Worm (Caenorhabditis elegans): ENCODE data around the gene Y73B6BL.14.

Gene Y73B6BL.14

DNA sequence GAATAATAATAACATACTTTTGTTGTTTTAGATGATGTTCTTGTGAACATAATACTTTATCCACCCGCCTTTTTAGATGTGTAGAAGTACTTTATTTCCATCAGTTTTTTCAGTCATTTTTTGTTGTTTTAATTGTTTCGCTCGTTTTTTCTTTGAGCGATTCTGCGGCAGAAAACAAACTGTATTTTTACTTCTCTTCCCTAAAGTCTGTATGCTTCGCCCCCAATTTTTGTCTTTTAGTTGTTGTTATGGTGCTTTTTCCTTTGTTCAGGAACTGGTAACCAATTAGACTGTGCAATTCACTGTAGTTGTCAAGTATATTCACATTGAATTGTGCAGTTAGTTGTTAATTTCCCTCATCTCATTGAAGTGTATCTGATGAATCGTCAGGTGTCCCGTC lies 17.0 kb downstream of the Y73B6BL.14 start (continued):
- TF ChIP-seq B0336.3 (GFP tag; IDR thresholded peaks at IDR 0.05) (peak; percentile 82; the same call in 1 of the 2 replicates), hmg-20 (GFP tag; IDR thresholded peaks at IDR 0.05) (no peak), T26A5.8 (tag; optimal IDR thresholded peaks at IDR 0.05) (peak; percentile 61)

DNA sequence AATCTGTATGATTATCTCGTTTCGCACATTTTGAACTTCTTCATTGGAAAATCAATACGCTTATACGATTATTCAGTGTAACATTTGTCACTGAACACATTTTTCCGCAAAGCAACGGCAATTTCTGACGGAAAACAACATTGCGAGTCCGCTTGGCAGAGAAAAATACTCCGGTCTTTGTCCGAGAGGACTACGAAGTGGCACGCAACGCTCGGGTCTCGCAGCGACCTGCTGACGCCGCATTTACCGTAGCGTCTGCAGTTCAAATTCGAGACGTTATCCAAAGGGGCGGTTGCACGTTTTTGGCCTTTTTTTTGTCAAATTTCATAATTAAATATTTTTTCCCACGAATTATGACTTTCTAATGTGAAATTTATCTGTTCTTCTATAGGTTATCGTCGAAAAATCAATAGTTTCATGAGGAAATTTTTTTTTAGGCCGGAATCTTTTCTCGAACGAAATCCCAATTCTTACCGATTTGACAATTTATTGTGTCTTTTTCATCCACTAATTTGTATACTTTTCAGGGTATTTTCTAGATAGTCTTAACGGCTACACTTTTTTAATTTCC lies 19.0 kb downstream of the Y73B6BL.14 start, which contains the start of gene sqd-1:
Gene sqd-1 (plus strand): TSS at position 521 of the 571 bp plus-strand sequence.
- TF ChIP-seq mel-28 (tag; optimal IDR thresholded peaks at IDR 0.05; ENCODE audit: borderline replicate concordance), result no peak
- TF ChIP-seq lsy-27 (tag; optimal IDR thresholded peaks at IDR 0.05; ENCODE audit: borderline replicate concordance, insufficient read depth), result peak; percentile 2
- peak; percentile 90 for TF ChIP-seq repo-1 (tag; optimal IDR thresholded peaks at IDR 0.05)
- peak; percentile 92 for TF ChIP-seq lin-54 (GFP tag; optimal IDR thresholded peaks at IDR 0.05)
- TF ChIP-seq xnd-1 (tag; optimal IDR thresholded peaks at IDR 0.05), result peak; percentile 54
- TF ChIP-seq mcd-1 (GFP tag; IDR thresholded peaks at IDR 0.05), result peak; percentile 94
- TF ChIP-seq ceh-100 (GFP tag; IDR thresholded peaks at IDR 0.05), result peak; percentile 87
- peak; percentile 87 for TF ChIP-seq athp-1 (tag; optimal IDR thresholded peaks at IDR 0.05)
- TF ChIP-seq nfyb-1 (GFP tag; IDR thresholded peaks at IDR 0.05), result peak; percentile 96
- TF ChIP-seq snpc-1.1 (tag; optimal IDR thresholded peaks at IDR 0.05; ENCODE audit: insufficient read depth), result peak; percentile 52
- TF ChIP-seq hmg-20 (GFP tag; IDR thresholded peaks at IDR 0.05), result peak; percentile 88; the same call in 1 of the 2 replicates
- peak in 2 of 3 experiments; percentile 67 to 89 for TF ChIP-seq lin-35 (GFP tag; optimal IDR thresholded peaks at IDR 0.05)
- 0 out of 2 replicates have a peak, but pooled peaks have one; percentile 55 for TF ChIP-seq ceh-40 (GFP tag; IDR thresholded peaks at IDR 0.05)
- TF ChIP-seq Y53F4B.3 (GFP tag; IDR thresholded peaks at IDR 0.05), result peak; percentile 81
- no peak for TF ChIP-seq ets-4 (GFP tag; optimal IDR thresholded peaks at IDR 0.05)
- peak; percentile 96 for TF ChIP-seq ztf-28 (GFP tag; IDR thresholded peaks at IDR 0.05)
- TF ChIP-seq B0261.1 (tag; optimal IDR thresholded peaks at IDR 0.05), result peak; percentile 16
- TF ChIP-seq cebp-2 (GFP tag; IDR thresholded peaks at IDR 0.05), result peak; percentile 65; the same call in 1 of the 2 replicates
- TF ChIP-seq F55B11.4 (tag; optimal IDR thresholded peaks at IDR 0.05; ENCODE audit: borderline replicate concordance, insufficient read depth), result no peak
- peak; percentile 82 for TF ChIP-seq ZK185.1 (tag; optimal IDR thresholded peaks at IDR 0.05; ENCODE audit: poor library complexity, severe bottlenecking)
- peak; percentile 75 for TF ChIP-seq gei-17 (GFP tag; optimal IDR thresholded peaks at IDR 0.05)
- TF ChIP-seq tbp1 (GFP tag; optimal IDR thresholded peaks at IDR 0.05), result peak; percentile 75
- TF ChIP-seq Y79H2A.3 (GFP tag; conservative IDR thresholded peaks at IDR 0.05), result peak; percentile 87
- TF ChIP-seq ztf-26 (tag; optimal IDR thresholded peaks at IDR 0.05), result peak; percentile 88
- TF ChIP-seq snpc-4 (GFP tag; optimal IDR thresholded peaks at IDR 0.05), result peak; percentile 79
- peak; percentile 83 to 91 (median 86) for TF ChIP-seq snpc-4 (tag; optimal IDR thresholded peaks at IDR 0.05)
- peak; percentile 65; the same call in 1 of the 2 replicates for TF ChIP-seq aptf-2 (GFP tag; conservative IDR thresholded peaks at IDR 0.05)
- peak; percentile 96 for TF ChIP-seq ceh-27 (GFP tag; optimal IDR thresholded peaks at IDR 0.05)
- TF ChIP-seq him-1 (tag; optimal IDR thresholded peaks at IDR 0.05), result no peak
- peak; percentile 62 for TF ChIP-seq unc-130 (GFP tag; optimal IDR thresholded peaks at IDR 0.05)
- TF ChIP-seq bed-1 (GFP tag; IDR thresholded peaks at IDR 0.05), result 0 out of 2 replicates have a peak, but pooled peaks have one; percentile 33
- peak; percentile 90 for TF ChIP-seq chd-7 (tag; optimal IDR thresholded peaks at IDR 0.05)
- no peak for TF ChIP-seq lag-1 (GFP tag; IDR thresholded peaks at IDR 0.05)
- peak; percentile 91 for TF ChIP-seq madf-3 (GFP tag; IDR thresholded peaks at IDR 0.05)
- no peak for TF ChIP-seq nfya-1 (tag; optimal IDR thresholded peaks at IDR 0.05; ENCODE audit: borderline replicate concordance, insufficient read depth)
- peak; percentile 57 for TF ChIP-seq nhr-27 (tag; optimal IDR thresholded peaks at IDR 0.05)
- peak; percentile 71; the same call in 1 of the 2 replicates for TF ChIP-seq lin-26 (GFP tag; IDR thresholded peaks at IDR 0.05)
- TF ChIP-seq rcor-1 (GFP tag; IDR thresholded peaks at IDR 0.05), result peak; percentile 91
- peak; percentile 61 for TF ChIP-seq dpl-1 (GFP tag; optimal IDR thresholded peaks at IDR 0.05)
- peak; percentile 78 for TF ChIP-seq atf-7 (tag; optimal IDR thresholded peaks at IDR 0.05)
- TF ChIP-seq madf-10 (tag; optimal IDR thresholded peaks at IDR 0.05), result peak; percentile 84
- peak; percentile 90 for TF ChIP-seq C06A6.2 (GFP tag; conservative IDR thresholded peaks at IDR 0.05)
- peak; percentile 16 for TF ChIP-seq nhr-90 (tag; optimal IDR thresholded peaks at IDR 0.05)
